Fruit fly (Drosophila melanogaster): ENCODE data around the gene Zcchc7.
A peak's percentile ranks its signal among the peaks of the same experiment; 100 is the strongest.

Zcchc7 gene

DNA sequence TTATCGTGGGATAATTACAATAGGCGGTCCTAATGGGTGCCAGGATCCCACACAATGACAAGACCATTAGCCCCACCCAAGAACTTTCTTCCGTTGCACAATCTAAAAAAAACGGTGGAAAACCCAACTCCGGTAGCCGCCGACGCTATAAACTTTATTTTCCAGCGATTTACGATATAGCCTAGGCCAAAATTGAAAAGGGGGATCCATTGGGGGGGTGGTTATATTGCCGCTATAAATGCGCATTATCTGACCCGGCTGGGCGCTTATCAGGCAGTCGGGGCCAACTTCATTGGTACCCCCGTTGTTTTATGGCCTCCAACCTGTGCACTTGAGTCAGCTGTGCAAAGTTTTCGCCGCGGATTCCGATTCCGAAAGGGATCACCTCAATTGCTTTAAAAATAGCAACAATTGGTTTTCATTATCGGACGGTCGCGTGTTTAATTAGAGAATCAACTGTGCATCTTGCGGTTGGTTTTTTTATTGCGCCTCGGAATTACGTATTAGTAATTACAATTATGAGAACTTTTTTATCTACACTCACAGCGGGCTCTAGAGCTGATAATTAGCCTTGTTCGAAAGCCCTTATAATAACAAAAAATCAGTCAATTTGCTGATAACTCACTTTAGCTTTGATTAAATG lies 41.4 kb upstream of the Zcchc7 start (continued):
- peak; percentile 4 for TF ChIP-seq Blimp-1 (GFP tag; optimal IDR thresholded peaks at IDR 0.05)
- peak; percentile 39; the same call in 1 of the 2 replicates for TF ChIP-seq Nf-YA (GFP tag; IDR thresholded peaks at IDR 0.05)
- TF ChIP-seq CG10654 (GFP tag; optimal IDR thresholded peaks at IDR 0.05) = no peak
- peak; percentile 19 for TF ChIP-seq kni (GFP tag; optimal IDR thresholded peaks at IDR 0.05)
- no peak for TF ChIP-seq maf-S (GFP tag; optimal IDR thresholded peaks at IDR 0.05)
- TF ChIP-seq CG30431 (GFP tag; optimal IDR thresholded peaks at IDR 0.05) = no peak
- peak; percentile 41; the same call in 1 of the 2 replicates for TF ChIP-seq CG5953 (GFP tag; IDR thresholded peaks at IDR 0.05)
- no peak for TF ChIP-seq CG11560 (tag; IDR thresholded peaks at IDR 0.05)
- no peak for TF ChIP-seq CG11093 (GFP tag; IDR thresholded peaks at IDR 0.05)
- TF ChIP-seq klu (GFP tag; IDR thresholded peaks at IDR 0.05) = no peak
- no peak for TF ChIP-seq nerfin-2 (GFP tag; IDR thresholded peaks at IDR 0.05; ENCODE audit: partially characterized antibody)
- TF ChIP-seq lov (optimal IDR thresholded peaks at IDR 0.05) = no peak
- TF ChIP-seq lov (GFP tag; IDR thresholded peaks at IDR 0.05) = peak; percentile 69; the same call in 1 of the 3 replicates
- 0 out of 2 replicates have a peak, but pooled peaks have one; percentile 29 for TF ChIP-seq CG14441 (GFP tag; IDR thresholded peaks at IDR 0.05)
- 0 out of 3 replicates have a peak, but pooled peaks have one; percentile 46 for TF ChIP-seq CG11456 (GFP tag; IDR thresholded peaks at IDR 0.05)
- no peak for TF ChIP-seq CG9215 (GFP tag; IDR thresholded peaks at IDR 0.05)
- TF ChIP-seq Dip2 (GFP tag; IDR thresholded peaks at IDR 0.05) = no peak
- TF ChIP-seq CG18599 (GFP tag; optimal IDR thresholded peaks at IDR 0.05) = peak; percentile 50
- peak; percentile 33 for TF ChIP-seq ems (GFP tag; optimal IDR thresholded peaks at IDR 0.05)
- TF ChIP-seq gfzf (GFP tag; optimal IDR thresholded peaks at IDR 0.05) = no peak
- no peak for TF ChIP-seq Sry-β (GFP tag; optimal IDR thresholded peaks at IDR 0.05)
- TF ChIP-seq CG15011 (GFP tag; optimal IDR thresholded peaks at IDR 0.05) = peak; percentile 28
- TF ChIP-seq sr (GFP tag; IDR thresholded peaks at IDR 0.05) = peak; percentile 40; the same call in 1 of the 3 replicates
- TF ChIP-seq hkb (optimal IDR thresholded peaks at IDR 0.05) = no peak
- TF ChIP-seq hkb (GFP tag; IDR thresholded peaks at IDR 0.05) = 0 out of 2 replicates have a peak, but pooled peaks have one; percentile 14
- peak; percentile 67 for TF ChIP-seq ci (GFP tag; IDR thresholded peaks at IDR 0.05)
- TF ChIP-seq CG8290 (GFP tag; optimal IDR thresholded peaks at IDR 0.05) = no peak
- peak in 1 of 2 experiments; percentile 55 for TF ChIP-seq CG8290 (tag; optimal IDR thresholded peaks at IDR 0.05)
- peak; percentile 96 for TF ChIP-seq sug (tag; optimal IDR thresholded peaks at IDR 0.05)
- TF ChIP-seq caup (GFP tag; optimal IDR thresholded peaks at IDR 0.05; ENCODE audit: severe bottlenecking) = peak; percentile 65
- peak; percentile 38; the same call in 1 of the 2 replicates for TF ChIP-seq gsb (GFP tag; IDR thresholded peaks at IDR 0.05)
- peak; percentile 87 for TF ChIP-seq exex (tag; optimal IDR thresholded peaks at IDR 0.05)
- no peak for TF ChIP-seq CG10209 (GFP tag; optimal IDR thresholded peaks at IDR 0.05)
- peak; percentile 45 for TF ChIP-seq Jarid2 (GFP tag; optimal IDR thresholded peaks at IDR 0.05)
- no peak for TF ChIP-seq pb (GFP tag; optimal IDR thresholded peaks at IDR 0.05)
- TF ChIP-seq unpg (GFP tag; optimal IDR thresholded peaks at IDR 0.05) = peak; percentile 66
- peak; percentile 46; the same call in 1 of the 2 replicates for TF ChIP-seq Awh (GFP tag; IDR thresholded peaks at IDR 0.05)
- TF ChIP-seq BtbVII (GFP tag; optimal IDR thresholded peaks at IDR 0.05) = peak; percentile 72
- TF ChIP-seq CG3281 (GFP tag; optimal IDR thresholded peaks at IDR 0.05) = peak; percentile 71
- no peak for TF ChIP-seq BEAF-32 (GFP tag; optimal IDR thresholded peaks at IDR 0.05)
- no peak for TF ChIP-seq Sox102F (GFP tag; optimal IDR thresholded peaks at IDR 0.05)
- no peak for TF ChIP-seq Dfd (GFP tag; optimal IDR thresholded peaks at IDR 0.05)
- no peak for TF ChIP-seq hbn (GFP tag; IDR thresholded peaks at IDR 0.05; ENCODE audit: partially characterized antibody)
- TF ChIP-seq CG7839 (tag; optimal IDR thresholded peaks at IDR 0.05) = peak; percentile 55
- TF ChIP-seq bsh (GFP tag; optimal IDR thresholded peaks at IDR 0.05) = peak in 1 of 2 experiments; percentile 42
- TF ChIP-seq CG11247 (GFP tag; IDR thresholded peaks at IDR 0.05) = 0 out of 2 replicates have a peak, but pooled peaks have one; percentile 28
- no peak for TF ChIP-seq NFAT (GFP tag; IDR thresholded peaks at IDR 0.05)
- TF ChIP-seq CG30020 (tag; optimal IDR thresholded peaks at IDR 0.05) = no peak
- peak; percentile 43 for TF ChIP-seq sd (tag; optimal IDR thresholded peaks at IDR 0.05)

Measured in whole organism, embryonic.